Worm (Caenorhabditis elegans): ENCODE results near the gene str-30.

DNA sequence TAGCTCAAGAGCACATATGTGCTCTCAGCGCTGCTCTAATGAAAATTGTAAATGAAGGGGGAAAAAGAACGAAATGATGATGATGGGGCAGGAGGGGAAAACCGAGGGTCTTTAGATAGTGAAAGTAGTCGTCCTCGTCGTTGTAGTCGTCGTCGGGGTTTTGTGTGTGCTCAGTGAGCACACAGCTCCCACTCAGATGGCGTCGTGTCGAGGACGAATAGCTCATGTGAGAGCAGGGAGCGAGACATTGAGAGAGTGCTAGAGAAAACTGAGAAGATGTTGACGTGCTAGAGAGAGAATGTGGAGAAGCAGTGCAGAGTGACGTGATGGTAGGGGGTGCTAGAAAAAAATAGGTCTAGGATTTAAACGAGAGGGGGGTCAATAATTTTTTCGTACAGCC lies 7.1 kb upstream of the str-30 start:
- peak; percentile 58 for TF ChIP-seq unc-55 (GFP tag; optimal IDR thresholded peaks at IDR 0.05)
- TF ChIP-seq unc-62 (GFP tag; optimal IDR thresholded peaks at IDR 0.05), result no peak
- TF ChIP-seq blmp-1 (tag; optimal IDR thresholded peaks at IDR 0.05; ENCODE audit: insufficient read depth), result no peak
